Worm (Caenorhabditis elegans) whole organism, L3 larva: Measurements from ENCODE around the gene F45G2.9.
"Not testable (repeated sequence)": the region's sequence is repeated elsewhere in the genome, so short reads cannot be mapped to it uniquely, and the experiment has no call there.

Experiments used
- R02D3.7 ChIP-seq: fragments of 150-350 bp; optimal IDR thresholded peaks from 2 replicates; lab custom pipeline; 2014; ENCODE audit warnings: missing biosample characterization, missing genetic modification characterization
- ZK546.5 ChIP-seq: sonication (generic microtip); optimal IDR thresholded peaks from 2 replicates; lab custom pipeline; 2017; ENCODE audit warnings: missing biosample characterization, missing genetic modification characterization
- aly-2 ChIP-seq: fragments of 150-350 bp; optimal IDR thresholded peaks from 2 replicates; lab custom pipeline; 2014; ENCODE audit warnings: missing biosample characterization, missing genetic modification characterization
- ama-1 ChIP-seq: fragments of 150-350 bp; optimal IDR thresholded peaks from 2 replicates; lab custom pipeline; 2018
- ceh-16 ChIP-seq: sonication (generic microtip); optimal IDR thresholded peaks from 2 replicates; lab custom pipeline; 2017; ENCODE audit warnings: missing biosample characterization, missing genetic modification characterization
- ceh-82 ChIP-seq: fragments of 150-350 bp; optimal IDR thresholded peaks from 2 replicates; lab custom pipeline; 2014; ENCODE audit warnings: missing biosample characterization, missing genetic modification characterization
- ceh-9 ChIP-seq: sonication (generic microtip); optimal IDR thresholded peaks from 2 replicates; lab custom pipeline; 2018; ENCODE audit warnings: missing biosample characterization, missing genetic modification characterization
- daf-12 ChIP-seq: fragments of 150-350 bp; optimal IDR thresholded peaks from 2 replicates; lab custom pipeline; 2014; ENCODE audit warnings: missing biosample characterization, missing genetic modification reagents, missing genetic modification characterization
- egl-27 ChIP-seq: sonication (generic microtip); optimal IDR thresholded peaks from 4 replicates; lab custom pipeline; 2017; ENCODE audit warnings: missing biosample characterization, missing genetic modification reagents, missing genetic modification characterization
- egl-5 ChIP-seq: fragments of 150-350 bp; optimal IDR thresholded peaks from 2 replicates; lab custom pipeline; 2017; ENCODE audit warnings: missing biosample characterization, missing genetic modification reagents, missing genetic modification characterization, inconsistent platforms
- elt-1 ChIP-seq: fragments of 150-350 bp; optimal IDR thresholded peaks from 2 replicates; lab custom pipeline; 2014; ENCODE audit warnings: missing biosample characterization, missing genetic modification characterization
- eor-1 ChIP-seq, 2 experiments: fragments of 150-350 bp; optimal IDR thresholded peaks; 2 replicates each; lab custom pipeline; 2014 to 2018; ENCODE audit warnings: missing biosample characterization in 2 of 2, missing genetic modification characterization in 2 of 2
- fkh-10 ChIP-seq: sonication (generic microtip); optimal IDR thresholded peaks from 2 replicates; lab custom pipeline; 2017; ENCODE audit warnings: missing biosample characterization, missing genetic modification reagents, missing genetic modification characterization
- fos-1 ChIP-seq: fragments of 150-350 bp; optimal IDR thresholded peaks from 2 replicates; lab custom pipeline; 2014; ENCODE audit warnings: missing biosample characterization, missing genetic modification characterization
- lin-15B ChIP-seq: fragments of 150-350 bp; optimal IDR thresholded peaks from 2 replicates; lab custom pipeline; 2014; ENCODE audit warnings: missing biosample characterization, missing genetic modification characterization
- lsy-12 ChIP-seq: sonication (generic microtip); optimal IDR thresholded peaks from 2 replicates; lab custom pipeline; 2016; ENCODE audit warnings: mild to moderate bottlenecking, missing genetic modification characterization, missing compliant biosample characterization
- mdl-1 ChIP-seq: fragments of 150-350 bp; optimal IDR thresholded peaks from 2 replicates; lab custom pipeline; 2014; ENCODE audit warnings: missing biosample characterization, missing genetic modification characterization
- nhr-11 ChIP-seq: fragments of 150-350 bp; optimal IDR thresholded peaks from 2 replicates; lab custom pipeline; 2014; ENCODE audit warnings: missing biosample characterization, missing genetic modification characterization
- nhr-12 ChIP-seq: fragments of 150-350 bp; optimal IDR thresholded peaks from 2 replicates; lab custom pipeline; 2014; ENCODE audit warnings: missing biosample characterization, missing genetic modification characterization
- nhr-25 ChIP-seq: sonication (generic microtip); optimal IDR thresholded peaks from 2 replicates; lab custom pipeline; 2017; ENCODE audit warnings: missing biosample characterization, missing genetic modification characterization
- nhr-43 ChIP-seq: sonication (generic microtip); optimal IDR thresholded peaks from 2 replicates; lab custom pipeline; 2016; ENCODE audit warnings: mild to moderate bottlenecking, missing genetic modification characterization, missing compliant biosample characterization; ENCODE audit not compliant: poor library complexity, severe bottlenecking
- nhr-76 ChIP-seq: fragments of 150-350 bp; sonication (generic microtip); optimal IDR thresholded peaks from 5 replicates; lab custom pipeline; 2014; ENCODE audit warnings: missing biosample characterization, missing genetic modification characterization
- nhr-77 ChIP-seq: fragments of 150-350 bp; optimal IDR thresholded peaks from 2 replicates; lab custom pipeline; 2014; ENCODE audit warnings: missing biosample characterization, missing genetic modification characterization
- pha-4 ChIP-seq: fragments of 150-350 bp; optimal IDR thresholded peaks from 2 replicates; lab custom pipeline; 2014; ENCODE audit warnings: missing biosample characterization, missing genetic modification reagents, missing genetic modification characterization
- pqm-1 ChIP-seq: fragments of 150-350 bp; optimal IDR thresholded peaks from 2 replicates; lab custom pipeline; 2017; ENCODE audit warnings: missing biosample characterization, missing genetic modification characterization, inconsistent platforms
- sea-2 ChIP-seq: fragments of 150-350 bp; sonication (generic microtip); optimal IDR thresholded peaks from 4 replicates; lab custom pipeline; 2014; ENCODE audit warnings: missing biosample characterization, missing genetic modification reagents, missing genetic modification characterization
- skn-1 ChIP-seq: fragments of 150-350 bp; optimal IDR thresholded peaks from 2 replicates; lab custom pipeline; 2014; ENCODE audit warnings: missing biosample characterization, missing genetic modification characterization
- tbx-2 ChIP-seq: sonication (generic microtip); optimal IDR thresholded peaks from 2 replicates; lab custom pipeline; 2016; ENCODE audit warnings: mild to moderate bottlenecking, missing genetic modification characterization, missing compliant biosample characterization
- unc-39 ChIP-seq: sonication (generic microtip); optimal IDR thresholded peaks from 4 replicates; lab custom pipeline; 2017; ENCODE audit warnings: missing biosample characterization, missing genetic modification characterization
- unc-62 ChIP-seq: fragments of 150-350 bp; sonication (generic microtip); optimal IDR thresholded peaks from 4 replicates; lab custom pipeline; 2014; ENCODE audit warnings: missing biosample characterization, missing genetic modification reagents, missing genetic modification characterization
- zag-1 ChIP-seq: fragments of 150-350 bp; optimal IDR thresholded peaks from 2 replicates; lab custom pipeline; 2014; ENCODE audit warnings: missing biosample characterization, missing genetic modification characterization
- ztf-4 ChIP-seq: fragments of 150-350 bp; optimal IDR thresholded peaks from 2 replicates; lab custom pipeline; 2014; ENCODE audit warnings: missing biosample characterization, missing genetic modification characterization

The F45G2.9 gene

ce11 chrIII:13411202-13411601, 25.5 kb downstream of the F45G2.9 start:
- TF ChIP-seq skn-1 (tag; lab: Kevin White, UChicago) (no peak), sea-2 (no peak), mdl-1 (tag; lab: Kevin White, UChicago) (no peak), R02D3.7 (no peak), nhr-11 (no peak), ztf-4 (tag; lab: Kevin White, UChicago) (no peak), ZK546.5 (no peak), fkh-10 (GFP tag; lab: Kevin White, UChicago) (no peak)

DNA sequence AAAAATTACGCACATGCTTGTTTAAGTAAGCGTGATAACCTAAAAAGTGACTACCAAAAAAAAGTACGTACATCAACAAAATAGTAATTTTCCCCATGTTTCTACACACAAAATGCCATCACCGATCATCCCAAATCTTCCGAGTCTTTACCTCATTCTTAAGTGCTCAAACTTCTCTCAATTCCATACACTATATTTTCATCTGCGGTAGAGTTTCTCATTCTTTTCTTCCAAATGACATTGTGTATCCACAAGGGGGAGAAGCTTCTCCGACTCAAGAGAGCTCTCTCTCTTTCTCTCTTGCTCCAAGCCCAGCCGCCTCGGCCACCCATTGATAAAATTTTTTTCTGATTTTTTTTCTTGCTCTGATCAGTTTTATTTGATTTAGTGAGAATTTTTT, 27.2 kb downstream of the F45G2.9 start, which contains the start of gene myo-6:
Gene myo-6 (plus strand): TSS at position 301 of the 400 bp plus-strand sequence.
- no peak for TF ChIP-seq ama-1 (lab: Kevin White, UChicago)
- no peak for TF ChIP-seq skn-1 (tag; lab: Kevin White, UChicago)
- no peak for TF ChIP-seq zag-1 (tag; lab: Kevin White, UChicago)
- peak; percentile 18 for TF ChIP-seq pha-4
- no peak for TF ChIP-seq ceh-16 (tag; lab: Kevin White, UChicago)
- TF ChIP-seq aly-2 (tag; lab: Kevin White, UChicago): no peak
- TF ChIP-seq, all 47 proteins: peak for 1

DNA sequence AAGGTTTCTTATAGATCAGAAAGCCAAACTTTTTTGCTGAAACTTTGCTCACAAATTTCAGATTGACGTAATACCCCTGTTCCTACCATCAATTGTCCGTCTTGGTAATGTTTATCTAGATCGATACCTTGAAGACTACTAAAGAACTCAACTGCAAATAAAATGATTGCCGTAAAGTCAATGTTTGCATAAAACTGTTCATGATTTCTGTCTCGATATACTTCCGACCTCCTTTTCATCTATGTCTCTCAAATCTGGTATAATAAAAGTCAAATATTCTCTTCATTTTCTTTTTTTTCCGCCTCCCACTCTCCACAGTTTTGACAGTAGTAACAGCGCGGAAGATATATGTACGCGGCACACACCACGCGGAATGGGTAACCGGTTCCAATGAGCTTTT, 31.2 kb downstream of the F45G2.9 start, which contains the start of gene nas-1:
Gene nas-1 (plus strand): TSS at position 301 of the 400 bp plus-strand sequence.
- TF ChIP-seq sea-2: no peak
- no peak for TF ChIP-seq egl-27 (tag; lab: Kevin White, UChicago)
- TF ChIP-seq fos-1 (tag; lab: Kevin White, UChicago): no peak
- no peak for TF ChIP-seq ZK546.5
- TF ChIP-seq nhr-77 (tag; lab: Kevin White, UChicago): no peak
- no peak for TF ChIP-seq pqm-1
- no peak for TF ChIP-seq nhr-43 (tag; lab: Kevin White, UChicago)
- no peak for TF ChIP-seq unc-39 (tag; lab: Kevin White, UChicago)
- no peak for TF ChIP-seq nhr-25 (tag; lab: Kevin White, UChicago)
- TF ChIP-seq tbx-2 (tag; lab: Kevin White, UChicago): no peak
- no peak for TF ChIP-seq unc-62 (GFP tag; lab: Kevin White, UChicago)
- TF ChIP-seq egl-5 (tag; lab: Kevin White, UChicago): no peak
- TF ChIP-seq nhr-76: no peak
- no peak for TF ChIP-seq elt-1 (tag; lab: Kevin White, UChicago)
- TF ChIP-seq eor-1 (tag; optimal IDR thresholded peaks at IDR 0.05; lab: Kevin White, UChicago): no peak
- TF ChIP-seq nhr-12: no peak
- TF ChIP-seq ceh-16 (tag; lab: Kevin White, UChicago): no peak
- TF ChIP-seq daf-12 (tag; lab: Kevin White, UChicago): no peak

DNA sequence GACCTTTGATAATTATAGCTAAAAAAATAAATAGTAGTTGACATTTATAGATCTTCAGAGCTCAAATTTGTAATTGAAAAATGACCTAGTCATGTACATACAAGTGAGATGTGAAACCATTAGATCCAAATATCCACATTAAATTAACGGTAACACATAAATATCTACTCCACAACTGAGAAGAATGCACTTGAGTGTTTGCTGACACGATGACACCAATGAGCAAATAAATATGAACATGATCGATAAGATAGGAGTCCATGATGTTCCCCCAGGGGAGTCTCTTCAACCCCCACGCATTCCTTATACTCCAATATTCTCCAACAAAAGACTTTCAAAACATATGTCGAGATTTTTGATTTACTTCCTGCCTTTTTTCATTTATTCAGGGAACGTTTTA, 32.3 kb downstream of the F45G2.9 start, which contains the start of gene ttr-52:
Gene ttr-52 (plus strand): TSS at position 301 of the 400 bp plus-strand sequence.
- TF ChIP-seq nhr-11 (no peak), pha-4 (no peak), sea-2 (no peak), eor-1 (tag; optimal IDR thresholded peaks at IDR 0.05; lab: Kevin White, UChicago) (no peak), lin-15B (tag; lab: Kevin White, UChicago) (no peak)
- TF ChIP-seq, all 47 proteins: peak for 0

- no peak for TF ChIP-seq nhr-43 (tag; lab: Kevin White, UChicago)
- TF ChIP-seq elt-1 (tag; lab: Kevin White, UChicago): no peak
- no peak for TF ChIP-seq ceh-9
- TF ChIP-seq sea-2: no peak
Observed at ce11 chrIII:13402934-13403333, 33.8 kb downstream of the F45G2.9 start, which contains the start of gene mig-18. mig-18 (plus strand) TSS chrIII:13403234.

DNA sequence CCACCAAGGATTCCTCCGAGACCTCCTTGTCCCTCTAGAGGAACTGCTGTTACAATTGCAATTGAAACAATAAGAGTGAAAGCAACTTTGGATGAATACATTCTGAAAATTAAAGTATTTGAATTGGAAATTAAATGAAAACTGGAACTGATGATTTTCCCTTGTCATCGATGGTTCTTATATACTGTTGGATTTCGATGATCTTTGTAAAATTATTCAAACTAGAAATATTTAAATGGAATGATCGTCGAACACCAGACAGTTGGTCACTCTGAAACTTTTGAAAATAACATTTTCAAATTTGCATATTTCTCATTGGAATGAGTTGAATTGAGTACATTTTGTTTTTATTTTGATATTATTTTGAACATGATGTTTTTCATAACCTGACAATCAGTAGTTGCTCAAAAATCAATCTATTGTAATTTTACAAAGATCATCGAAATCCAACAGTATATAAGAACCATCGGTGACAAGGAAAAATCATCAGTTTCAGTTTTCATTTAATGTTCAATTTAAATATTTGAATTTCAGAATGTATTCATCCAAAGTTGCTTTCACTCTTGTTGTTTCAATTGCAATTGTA, 35.0 kb downstream of the F45G2.9 start, which contains the start of the genes srlf-9 and srlf-10:
Gene srlf-9 (minus strand): TSS at position 101 of the 586 bp plus-strand sequence.
Gene srlf-10 (plus strand): TSS at position 536 of the 586 bp plus-strand sequence.
- TF ChIP-seq ceh-82 (tag; lab: Kevin White, UChicago); unc-62 (GFP tag; lab: Kevin White, UChicago); lsy-12 (tag; lab: Kevin White, UChicago): not testable (repeated sequence)
